Worm (Caenorhabditis elegans) whole organism, young adult: ENCODE data around the gene nhr-198.

Experiments used
- B0261.1 ChIP-seq: sonication (generic microtip); optimal IDR thresholded peaks from 2 replicates; lab custom pipeline; 2016; ENCODE audit warnings: mild to moderate bottlenecking, missing genetic modification characterization, moderate library complexity, missing compliant biosample characterization
- C17E4.6 ChIP-seq: fragments of 200-800 bp; sonication (Bioruptor generic); IDR thresholded peaks from 2 replicates; pipeline ENCODE4 v1.3.6; 2022; ENCODE audit warnings: missing genetic modification reagents, missing genetic modification characterization, missing compliant biosample characterization
- F23B12.7 ChIP-seq: sonication (generic microtip); optimal IDR thresholded peaks from 2 replicates; lab custom pipeline; 2017; ENCODE audit warnings: missing genetic modification characterization, mild to moderate bottlenecking, missing compliant biosample characterization, antibody characterized with exemption, moderate library complexity; ENCODE audit not compliant: insufficient read depth
- F57A8.1 ChIP-seq: fragments of 200-800 bp; sonication (Bioruptor generic); optimal IDR thresholded peaks from 2 replicates; lab custom pipeline; 2018; ENCODE audit warnings: mild to moderate bottlenecking, missing genetic modification characterization, moderate library complexity, missing compliant biosample characterization
- T07F8.4 ChIP-seq: sonication (generic microtip); optimal IDR thresholded peaks from 2 replicates; lab custom pipeline; 2016; ENCODE audit warnings: mild to moderate bottlenecking, missing genetic modification characterization, moderate library complexity, missing compliant biosample characterization
- Y53G8AR.9 ChIP-seq: fragments of 200-800 bp; sonication (Bioruptor generic); conservative IDR thresholded peaks from 2 replicates; pipeline ENCODE4 v1.3.6; 2022; ENCODE audit warnings: missing genetic modification reagents, missing genetic modification characterization, missing compliant biosample characterization
- cebp-2 ChIP-seq: fragments of 200-800 bp; sonication (Bioruptor generic); IDR thresholded peaks from 2 replicates; pipeline ENCODE4 v1.3.6; 2022; ENCODE audit warnings: missing genetic modification characterization, missing compliant biosample characterization
- ceh-27 ChIP-seq: fragments of 200-800 bp; sonication (Bioruptor generic); optimal IDR thresholded peaks from 2 replicates; lab custom pipeline; 2018; ENCODE audit warnings: mild to moderate bottlenecking, missing genetic modification characterization, moderate library complexity, missing compliant biosample characterization
- ceh-58 ChIP-seq: fragments of 200-800 bp; sonication (Bioruptor generic); IDR thresholded peaks from 2 replicates; pipeline ENCODE4 v1.3.6; 2022; ENCODE audit warnings: missing genetic modification characterization, missing compliant biosample characterization
- chd-7 ChIP-seq: sonication (generic microtip); optimal IDR thresholded peaks from 2 replicates; lab custom pipeline; 2016; ENCODE audit warnings: mild to moderate bottlenecking, missing genetic modification characterization, moderate library complexity, missing compliant biosample characterization
- die-1 ChIP-seq: sonication (generic microtip); optimal IDR thresholded peaks from 2 replicates; lab custom pipeline; 2016; ENCODE audit warnings: missing genotype, mild to moderate bottlenecking, missing genetic modification characterization, missing compliant biosample characterization
- dpff-1 ChIP-seq: sonication (generic microtip); optimal IDR thresholded peaks from 2 replicates; lab custom pipeline; 2017; ENCODE audit warnings: mild to moderate bottlenecking, missing genetic modification characterization, missing compliant biosample characterization
- efl-1 ChIP-seq: fragments of 150-350 bp; optimal IDR thresholded peaks from 2 replicates; lab custom pipeline; 2014; ENCODE audit warnings: missing biosample characterization, missing genetic modification reagents, missing genetic modification characterization
- egl-18 ChIP-seq: fragments of 200-800 bp; sonication (Bioruptor generic); IDR thresholded peaks from 2 replicates; pipeline ENCODE4 v1.3.6; 2022; ENCODE audit warnings: missing genetic modification reagents, missing genetic modification characterization, missing compliant biosample characterization
- ekl-4 ChIP-seq: fragments of 200-800 bp; sonication (Bioruptor generic); IDR thresholded peaks from 2 replicates; pipeline ENCODE4 v1.3.6; 2022; ENCODE audit warnings: missing genetic modification reagents, missing genetic modification characterization, missing compliant biosample characterization
- fkh-3 ChIP-seq: sonication (generic microtip); optimal IDR thresholded peaks from 2 replicates; lab custom pipeline; 2016; ENCODE audit warnings: mild to moderate bottlenecking, missing genetic modification characterization, missing compliant biosample characterization
- gei-17 ChIP-seq: fragments of 200-800 bp; sonication (Bioruptor generic); optimal IDR thresholded peaks from 2 replicates; lab custom pipeline; 2018; ENCODE audit warnings: mild to moderate bottlenecking, missing genetic modification characterization, missing compliant biosample characterization
- hmg-20 ChIP-seq: fragments of 200-800 bp; sonication (Bioruptor generic); IDR thresholded peaks from 2 replicates; pipeline ENCODE4 v1.3.6; 2022; ENCODE audit warnings: missing genetic modification reagents, missing genetic modification characterization, missing compliant biosample characterization
- lag-1 ChIP-seq: fragments of 200-800 bp; sonication (Bioruptor generic); IDR thresholded peaks from 2 replicates; pipeline ENCODE4 v1.3.6; 2022; ENCODE audit warnings: missing genetic modification reagents, missing genetic modification characterization, missing compliant biosample characterization
- let-526 ChIP-seq: fragments of 200-800 bp; sonication (Bioruptor generic); IDR thresholded peaks from 2 replicates; pipeline ENCODE4 v1.3.6; 2022; ENCODE audit warnings: missing genetic modification reagents, missing genetic modification characterization, missing compliant biosample characterization
- lin-40 ChIP-seq: sonication (generic microtip); optimal IDR thresholded peaks from 2 replicates; lab custom pipeline; 2016; ENCODE audit warnings: missing genetic modification characterization, mild to moderate bottlenecking, missing compliant biosample characterization, missing genotype, missing genetic modification reagents
- lin-54 ChIP-seq: fragments of 200-800 bp; sonication (Bioruptor generic); optimal IDR thresholded peaks from 2 replicates; lab custom pipeline; 2018; ENCODE audit warnings: mild to moderate bottlenecking, missing genetic modification characterization, missing compliant biosample characterization
- lir-1 ChIP-seq: fragments of 200-800 bp; sonication (Bioruptor generic); conservative IDR thresholded peaks from 2 replicates; pipeline ENCODE4 v1.3.6; 2022; ENCODE audit warnings: missing genetic modification reagents, missing genetic modification characterization, missing compliant biosample characterization
- lsl-1 ChIP-seq: fragments of 200-800 bp; sonication (Bioruptor generic); optimal IDR thresholded peaks from 2 replicates; lab custom pipeline; 2018; ENCODE audit warnings: mild to moderate bottlenecking, missing genetic modification characterization, moderate library complexity, missing compliant biosample characterization
- madf-3 ChIP-seq: fragments of 200-800 bp; sonication (Bioruptor generic); IDR thresholded peaks from 2 replicates; pipeline ENCODE4 v1.3.6; 2022; ENCODE audit warnings: missing genetic modification reagents, missing genetic modification characterization, missing compliant biosample characterization
- madf-8 ChIP-seq: fragments of 200-800 bp; sonication (Bioruptor generic); conservative IDR thresholded peaks from 2 replicates; pipeline ENCODE4 v1.3.6; 2022; ENCODE audit warnings: missing genetic modification reagents, missing genetic modification characterization, missing compliant biosample characterization
- mel-28 ChIP-seq: sonication (generic microtip); optimal IDR thresholded peaks from 2 replicates; lab custom pipeline; 2016; ENCODE audit warnings: borderline replicate concordance, mild to moderate bottlenecking, missing genetic modification characterization, missing compliant biosample characterization
- mes-4 ChIP-seq: sonication (generic microtip); optimal IDR thresholded peaks from 2 replicates; lab custom pipeline; 2016; ENCODE audit warnings: missing genotype, missing genetic modification characterization, missing compliant biosample characterization
- mxl-1 ChIP-seq: sonication (generic microtip); optimal IDR thresholded peaks from 2 replicates; lab custom pipeline; 2016; ENCODE audit warnings: missing genetic modification characterization, missing compliant biosample characterization
- nfya-1 ChIP-seq: sonication (generic microtip); optimal IDR thresholded peaks from 2 replicates; lab custom pipeline; 2017; ENCODE audit warnings: antibody characterized with exemption, missing compliant biosample characterization, missing genetic modification characterization, borderline replicate concordance; ENCODE audit not compliant: insufficient read depth
- nfyb-1 ChIP-seq: fragments of 200-800 bp; sonication (Bioruptor generic); IDR thresholded peaks from 2 replicates; pipeline ENCODE4 v1.3.6; 2022; ENCODE audit warnings: missing genetic modification reagents, missing genetic modification characterization, missing compliant biosample characterization
- repo-1 ChIP-seq: sonication (generic microtip); optimal IDR thresholded peaks from 2 replicates; lab custom pipeline; 2017; ENCODE audit warnings: mild to moderate bottlenecking, missing genetic modification characterization, missing compliant biosample characterization
- somi-1 ChIP-seq: fragments of 200-800 bp; sonication (Bioruptor generic); optimal IDR thresholded peaks from 2 replicates; lab custom pipeline; 2018; ENCODE audit warnings: mild to moderate bottlenecking, missing genetic modification characterization, missing compliant biosample characterization
- sptf-2 ChIP-seq: fragments of 200-800 bp; sonication (Bioruptor generic); optimal IDR thresholded peaks from 2 replicates; lab custom pipeline; 2018; ENCODE audit warnings: mild to moderate bottlenecking, missing genetic modification characterization, missing compliant biosample characterization
- unc-130 ChIP-seq: sonication (generic microtip); optimal IDR thresholded peaks from 2 replicates; lab custom pipeline; 2016; ENCODE audit warnings: missing genetic modification reagents, missing genetic modification characterization, missing compliant biosample characterization
- unc-62 ChIP-seq: fragments of 150-350 bp; optimal IDR thresholded peaks from 2 replicates; lab custom pipeline; 2014; ENCODE audit warnings: missing biosample characterization, missing genetic modification reagents, missing genetic modification characterization
- zfh-2 ChIP-seq: fragments of 200-800 bp; sonication (Bioruptor generic); conservative IDR thresholded peaks from 2 replicates; pipeline ENCODE4 v1.3.6; 2022; ENCODE audit warnings: missing genetic modification reagents, missing genetic modification characterization, missing compliant biosample characterization
- ztf-22 ChIP-seq: fragments of 200-800 bp; sonication (Bioruptor generic); optimal IDR thresholded peaks from 2 replicates; lab custom pipeline; 2018; ENCODE audit warnings: mild to moderate bottlenecking, missing genetic modification characterization, moderate library complexity, missing compliant biosample characterization
- ztf-28 ChIP-seq: fragments of 200-800 bp; sonication (Bioruptor generic); IDR thresholded peaks from 2 replicates; pipeline ENCODE4 v1.3.6; 2022; ENCODE audit warnings: missing genetic modification reagents, missing genetic modification characterization, missing compliant biosample characterization

The nhr-198 gene

DNA sequence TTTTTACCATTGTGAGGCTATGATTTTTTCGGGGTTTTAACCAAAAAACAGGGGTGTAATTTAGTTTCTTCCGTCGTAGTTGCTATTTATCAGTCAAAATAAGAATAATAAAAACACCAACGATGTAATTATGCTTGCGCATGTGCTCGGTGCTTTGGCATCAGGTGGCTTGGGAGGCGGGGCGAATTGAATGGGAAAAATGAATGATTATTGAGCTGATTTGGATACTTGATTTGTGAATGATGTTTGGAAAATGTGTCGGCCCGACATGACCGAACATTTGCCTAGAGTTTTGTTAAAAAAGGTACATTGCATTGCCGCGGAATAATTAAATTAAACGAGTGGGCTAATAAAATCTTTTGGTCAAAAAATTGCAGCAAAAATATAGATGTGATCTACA, 38.4 kb downstream of the nhr-198 start, which contains the start of gene str-38:
Gene str-38, minus strand, starts transcription at position 101 of the 400 bp plus-strand sequence.
- no peak for TF ChIP-seq ekl-4 (GFP tag; lab: Robert Waterston, UW)
- TF ChIP-seq fkh-3 (tag; lab: Kevin White, UChicago), result no peak
- TF ChIP-seq madf-8 (GFP tag; lab: Robert Waterston, UW), result no peak
- TF ChIP-seq ceh-58 (GFP tag; lab: Robert Waterston, UW), result no peak
- TF ChIP-seq C17E4.6 (GFP tag; lab: Robert Waterston, UW), result no peak

ce11 chrV:15733020-15733419, 39.2 kb downstream of the nhr-198 start:
- TF ChIP-seq F57A8.1 (no peak), B0261.1 (tag; lab: Kevin White, UChicago) (no peak), zfh-2 (GFP tag; lab: Robert Waterston, UW) (peak; percentile 79)

DNA sequence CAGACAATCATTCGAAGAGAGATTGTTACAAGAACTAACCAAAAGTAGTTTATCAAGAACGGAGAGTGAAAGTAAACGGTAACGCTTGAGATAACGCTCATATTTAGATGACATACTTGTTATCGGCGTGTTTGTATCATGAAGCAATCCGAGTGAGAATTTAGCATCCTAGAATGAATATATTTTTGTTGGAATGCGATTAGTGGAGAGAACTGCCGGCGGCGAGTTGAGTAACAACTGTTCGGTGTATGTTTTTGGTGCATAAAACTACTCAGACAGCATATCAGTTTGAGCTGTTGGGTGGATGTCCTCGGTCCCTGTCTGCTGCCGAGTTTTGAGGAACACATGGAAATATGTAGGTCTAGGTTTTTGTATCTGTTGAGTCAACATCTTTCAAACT, 39.8 kb downstream of the nhr-198 start, which contains the start of gene T23D5.3:
Gene T23D5.3, minus strand, starts transcription at position 101 of the 400 bp plus-strand sequence.
- TF ChIP-seq lag-1 (GFP tag; lab: Robert Waterston, UW) (no peak), mes-4 (no peak), egl-18 (GFP tag; lab: Robert Waterston, UW) (no peak), lin-40 (no peak), somi-1 (GFP tag; lab: Kevin White, UChicago) (no peak), lin-54 (GFP tag; lab: Kevin White, UChicago) (no peak), die-1 (no peak), ceh-27 (GFP tag; lab: Kevin White, UChicago) (no peak)

DNA sequence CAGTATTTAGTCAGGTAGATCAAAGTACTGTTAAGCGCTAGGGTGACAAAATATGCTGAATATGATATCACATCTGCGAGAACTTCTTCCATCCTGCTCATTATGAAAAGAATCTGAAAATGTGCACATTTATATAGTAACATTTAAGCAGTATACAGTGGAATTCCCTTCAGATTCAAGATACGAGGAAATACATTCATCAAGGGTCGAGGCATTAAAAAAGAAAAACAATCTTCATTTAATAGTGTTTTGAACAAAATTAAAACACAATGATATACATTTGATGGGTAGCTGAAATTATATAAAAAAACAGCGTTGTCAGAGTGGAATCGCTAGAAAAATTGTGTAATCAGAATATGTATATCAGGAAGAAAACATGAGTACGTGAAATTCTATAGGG, 41.9 kb downstream of the nhr-198 start, which contains the start of gene str-27:
Gene str-27, minus strand, starts transcription at position 101 of the 400 bp plus-strand sequence.
- TF ChIP-seq sptf-2 (no peak), ceh-27 (GFP tag; lab: Kevin White, UChicago) (no peak), efl-1 (no peak), gei-17 (GFP tag; lab: Kevin White, UChicago) (no peak), unc-130 (GFP tag; lab: Kevin White, UChicago) (no peak), repo-1 (tag; lab: Kevin White, UChicago) (no peak), Y53G8AR.9 (GFP tag; lab: Robert Waterston, UW) (no peak), T07F8.4 (tag; lab: Kevin White, UChicago) (no peak), ztf-22 (no peak), madf-3 (no peak), ztf-28 (GFP tag; lab: Robert Waterston, UW) (no peak), nfyb-1 (GFP tag; lab: Robert Waterston, UW) (no peak), nfya-1 (no peak), lag-1 (GFP tag; lab: Robert Waterston, UW) (no peak)

- TF ChIP-seq let-526 (GFP tag; lab: Robert Waterston, UW) (no peak), lir-1 (GFP tag; lab: Robert Waterston, UW) (no peak), cebp-2 (no peak), lsl-1 (no peak), mxl-1 (tag; lab: Kevin White, UChicago) (no peak), F23B12.7 (tag; lab: Kevin White, UChicago) (no peak), unc-62 (GFP tag; lab: Kevin White, UChicago) (no peak), hmg-20 (no peak), mel-28 (no peak), dpff-1 (tag; lab: Kevin White, UChicago) (no peak), chd-7 (tag; lab: Kevin White, UChicago) (no peak)
- TF ChIP-seq, all 124 proteins: peak for 0
Observed at ce11 chrV:15741851-15742250, 48.1 kb downstream of the nhr-198 start, which contains the start of gene str-18. Gene str-18, minus strand, starts transcription at chrV:15741951.
